Fruit fly (Drosophila melanogaster): Measurements from ENCODE around the gene rho.

dm6 chr3L:1450940-1451339 is 12.7 kb upstream of the rho start:
- TF ChIP-seq psq (optimal IDR thresholded peaks at IDR 0.05) (no peak), ttk (optimal IDR thresholded peaks at IDR 0.05) (no peak), Myc (optimal IDR thresholded peaks at IDR 0.05) (no peak), h (optimal IDR thresholded peaks at IDR 0.05) (no peak), Sin3A (optimal IDR thresholded peaks at IDR 0.05) (no peak), insv (optimal IDR thresholded peaks at IDR 0.05) (no peak)

Measured in Kc167 (cell line).